Fruit fly (Drosophila melanogaster) whole organism, embryonic: ENCODE measurements around the gene Cpr78Cb.

Source experiments
- Bdp1 ChIP-seq: fragments of 200-800 bp; sonication (Bioruptor generic); optimal IDR thresholded peaks from 3 replicates; lab custom pipeline; 2016; ENCODE audit warnings: missing biosample characterization, missing genetic modification characterization
- Bgb ChIP-seq: fragments of 200-800 bp; sonication (Bioruptor generic); IDR thresholded peaks from 2 replicates; pipeline ENCODE4 v1.3.6; 2022; ENCODE audit warnings: missing biosample characterization, missing genetic modification characterization; ENCODE audit not compliant: partially characterized antibody
- CG10462 ChIP-seq: fragments of 200-800 bp; sonication (Bioruptor generic); optimal IDR thresholded peaks from 2 replicates; lab custom pipeline; 2016; ENCODE audit warnings: missing biosample characterization, missing genetic modification characterization
- CG10959 ChIP-seq: fragments of 200-800 bp; sonication (Bioruptor generic); IDR thresholded peaks from 2 replicates; pipeline ENCODE4 v1.3.6; 2022; ENCODE audit warnings: missing biosample characterization, missing genetic modification characterization
- CG11085 ChIP-seq: fragments of 200-800 bp; sonication (Bioruptor generic); IDR thresholded peaks from 2 replicates; pipeline ENCODE4 v1.3.6; 2022; ENCODE audit warnings: missing biosample characterization, missing genetic modification characterization
- CG11093 ChIP-seq: fragments of 200-800 bp; sonication (Bioruptor generic); IDR thresholded peaks from 3 replicates; pipeline ENCODE4 v1.3.6; 2022; ENCODE audit warnings: missing biosample characterization, missing genetic modification characterization
- CG12104 ChIP-seq: fragments of 200-800 bp; sonication (Bioruptor generic); optimal IDR thresholded peaks from 3 replicates; lab custom pipeline; 2016; ENCODE audit warnings: missing biosample characterization, missing genetic modification characterization
- CG12942 ChIP-seq: fragments of 200-800 bp; sonication (Bioruptor generic); optimal IDR thresholded peaks from 3 replicates; lab custom pipeline; 2016; ENCODE audit warnings: missing biosample characterization, missing genetic modification characterization
- CG15011 ChIP-seq: fragments of 200-800 bp; sonication (Bioruptor generic); optimal IDR thresholded peaks from 3 replicates; lab custom pipeline; 2018; ENCODE audit warnings: missing biosample characterization, mild to moderate bottlenecking, missing genetic modification characterization
- CG17612 ChIP-seq: fragments of 200-800 bp; sonication (Bioruptor generic); IDR thresholded peaks from 2 replicates; pipeline ENCODE4 v1.3.6; 2022; ENCODE audit warnings: missing biosample characterization, missing genetic modification characterization
- CG1832 ChIP-seq: fragments of 200-800 bp; sonication (Bioruptor generic); optimal IDR thresholded peaks from 2 replicates; lab custom pipeline; 2017; ENCODE audit warnings: missing biosample characterization, mild to moderate bottlenecking, missing genetic modification characterization, inconsistent platforms
- CG2116 ChIP-seq: fragments of 200-800 bp; sonication (Bioruptor generic); optimal IDR thresholded peaks from 3 replicates; lab custom pipeline; 2018; ENCODE audit warnings: missing biosample characterization, mild to moderate bottlenecking, missing genetic modification characterization
- CG2889 ChIP-seq: fragments of 200-800 bp; sonication (Bioruptor generic); IDR thresholded peaks from 3 replicates; pipeline ENCODE4 v1.3.6; 2022; ENCODE audit warnings: missing biosample characterization, missing genetic modification characterization
- CG32772 ChIP-seq: fragments of 200-800 bp; sonication (Bioruptor generic); IDR thresholded peaks from 2 replicates; pipeline ENCODE4 v1.3.6; 2022; ENCODE audit warnings: missing biosample characterization, missing genetic modification characterization
- CG33213 ChIP-seq: fragments of 200-800 bp; sonication (Bioruptor generic); optimal IDR thresholded peaks from 3 replicates; lab custom pipeline; 2016; ENCODE audit warnings: missing biosample characterization, missing genetic modification characterization
- CG33557 ChIP-seq: fragments of 200-800 bp; sonication (Bioruptor generic); optimal IDR thresholded peaks from 2 replicates; lab custom pipeline; 2019; ENCODE audit warnings: missing biosample characterization, mild to moderate bottlenecking, missing genetic modification characterization, moderate library complexity
- CG34224 ChIP-seq: fragments of 200-800 bp; sonication (Bioruptor generic); IDR thresholded peaks from 3 replicates; pipeline ENCODE4 v1.3.6; 2022; ENCODE audit warnings: missing biosample characterization, missing genetic modification characterization; ENCODE audit not compliant: partially characterized antibody
- CG34376 ChIP-seq: fragments of 200-800 bp; sonication (Bioruptor generic); optimal IDR thresholded peaks from 2 replicates; lab custom pipeline; 2018; ENCODE audit warnings: missing biosample characterization, mild to moderate bottlenecking, missing genetic modification characterization
- CG34422 ChIP-seq: fragments of 200-800 bp; sonication (Bioruptor generic); IDR thresholded peaks from 3 replicates; pipeline ENCODE4 v1.3.6; 2022; ENCODE audit warnings: missing biosample characterization, missing genetic modification characterization
- CG43689 ChIP-seq: fragments of 200-800 bp; sonication (Bioruptor generic); IDR thresholded peaks from 2 replicates; pipeline ENCODE4 v1.3.6; 2022; ENCODE audit warnings: missing biosample characterization, missing genetic modification characterization
- CG4707 ChIP-seq: fragments of 200-800 bp; sonication (Bioruptor generic); optimal IDR thresholded peaks from 2 replicates; lab custom pipeline; 2018; ENCODE audit warnings: missing biosample characterization, mild to moderate bottlenecking, missing genetic modification characterization, moderate library complexity
- CG6272 ChIP-seq: fragments of 200-800 bp; sonication (Bioruptor generic); IDR thresholded peaks from 2 replicates; pipeline ENCODE4 v1.3.6; 2022; ENCODE audit warnings: missing biosample characterization, missing genetic modification characterization
- CG6813 ChIP-seq: fragments of 200-800 bp; sonication (Bioruptor generic); optimal IDR thresholded peaks from 2 replicates; lab custom pipeline; 2017; ENCODE audit warnings: missing biosample characterization, missing genetic modification characterization, mild to moderate bottlenecking, moderate library complexity, missing genetic modification reagents
- CG7357 ChIP-seq: fragments of 200-800 bp; sonication (Bioruptor generic); IDR thresholded peaks from 3 replicates; pipeline ENCODE4 v1.3.6; 2022; ENCODE audit warnings: missing biosample characterization, missing genetic modification characterization
- CG8089 ChIP-seq: fragments of 200-800 bp; sonication (Bioruptor generic); optimal IDR thresholded peaks from 3 replicates; lab custom pipeline; 2016; ENCODE audit warnings: missing biosample characterization, missing genetic modification characterization
- CG9609 ChIP-seq: fragments of 200-800 bp; sonication (Bioruptor generic); optimal IDR thresholded peaks from 3 replicates; lab custom pipeline; 2016; ENCODE audit warnings: missing biosample characterization, missing genetic modification characterization
- CHES-1-like ChIP-seq: fragments of 200-800 bp; sonication (Bioruptor generic); optimal IDR thresholded peaks from 2 replicates; lab custom pipeline; 2016; ENCODE audit warnings: missing biosample characterization, missing genetic modification characterization
- Doc3 ChIP-seq: fragments of 200-800 bp; sonication (Bioruptor generic); IDR thresholded peaks from 3 replicates; pipeline ENCODE4 v1.3.6; 2022; ENCODE audit warnings: missing biosample characterization, missing genetic modification characterization; ENCODE audit not compliant: partially characterized antibody
- Ets97D ChIP-seq: fragments of 200-800 bp; sonication (Bioruptor generic); optimal IDR thresholded peaks from 3 replicates; lab custom pipeline; 2016; ENCODE audit warnings: missing biosample characterization, missing genetic modification characterization
- Fer3 ChIP-seq: fragments of 200-800 bp; sonication (Bioruptor generic); optimal IDR thresholded peaks from 2 replicates; lab custom pipeline; 2018; ENCODE audit warnings: missing biosample characterization, mild to moderate bottlenecking, missing genetic modification characterization, moderate library complexity
- H2.0 ChIP-seq: fragments of 200-800 bp; sonication (Bioruptor generic); IDR thresholded peaks from 2 replicates; pipeline ENCODE4 v1.3.6; 2022; ENCODE audit warnings: missing biosample characterization, missing genetic modification characterization
- Hr3 ChIP-seq: fragments of 200-800 bp; sonication (Bioruptor generic); optimal IDR thresholded peaks from 3 replicates; lab custom pipeline; 2016; ENCODE audit warnings: missing biosample characterization, missing genetic modification characterization
- Lim3 ChIP-seq: fragments of 200-800 bp; sonication (Bioruptor generic); IDR thresholded peaks from 2 replicates; pipeline ENCODE4 v1.3.6; 2022; ENCODE audit warnings: missing biosample characterization, missing genetic modification characterization
- Nf-YC ChIP-seq: fragments of 200-800 bp; optimal IDR thresholded peaks from 3 replicates; lab custom pipeline; 2019; ENCODE audit warnings: missing biosample characterization, mild to moderate bottlenecking, missing genetic modification characterization, moderate library complexity
- Rx ChIP-seq: fragments of 200-800 bp; sonication (Bioruptor generic); IDR thresholded peaks from 2 replicates; pipeline ENCODE4 v1.3.6; 2022; ENCODE audit warnings: missing biosample characterization, missing genetic modification characterization
- Six4 ChIP-seq: fragments of 200-800 bp; sonication (Bioruptor generic); optimal IDR thresholded peaks from 2 replicates; lab custom pipeline; 2016; ENCODE audit warnings: missing biosample characterization, missing genetic modification characterization
- aop ChIP-seq: fragments of 200-800 bp; sonication (Bioruptor generic); IDR thresholded peaks from 2 replicates; pipeline ENCODE4 v1.3.6; 2022; ENCODE audit warnings: missing biosample characterization, missing genetic modification characterization
- bowl ChIP-seq: fragments of 200-800 bp; sonication (Bioruptor generic); IDR thresholded peaks from 2 replicates; pipeline ENCODE4 v1.3.6; 2022; ENCODE audit warnings: missing biosample characterization, missing genetic modification characterization
- dysf ChIP-seq: fragments of 200-800 bp; sonication (Bioruptor generic); IDR thresholded peaks from 3 replicates; pipeline ENCODE4 v1.3.6; 2022; ENCODE audit warnings: missing biosample characterization, missing genetic modification characterization
- ftz-f1 ChIP-seq: fragments of 200-800 bp; sonication (Bioruptor generic); optimal IDR thresholded peaks from 2 replicates; lab custom pipeline; 2016; ENCODE audit warnings: missing biosample characterization, missing genetic modification characterization
- grn ChIP-seq: fragments of 200-800 bp; sonication (Bioruptor generic); optimal IDR thresholded peaks from 3 replicates; lab custom pipeline; 2017; ENCODE audit warnings: missing biosample characterization, missing genetic modification characterization
- gro ChIP-seq: fragments of 200-800 bp; sonication (Bioruptor generic); optimal IDR thresholded peaks from 2 replicates; lab custom pipeline; 2016; ENCODE audit warnings: missing biosample characterization, missing genetic modification characterization
- kni ChIP-seq: fragments of 200-800 bp; sonication (Bioruptor generic); optimal IDR thresholded peaks from 3 replicates; lab custom pipeline; 2017; ENCODE audit warnings: mild to moderate bottlenecking, missing biosample characterization, missing genetic modification reagents, missing genetic modification characterization
- luna ChIP-seq: fragments of 200-800 bp; sonication (Bioruptor generic); optimal IDR thresholded peaks from 2 replicates; lab custom pipeline; 2016; ENCODE audit warnings: missing biosample characterization, missing genetic modification characterization
- nau ChIP-seq: fragments of 200-800 bp; sonication (Bioruptor generic); optimal IDR thresholded peaks from 3 replicates; lab custom pipeline; 2017; ENCODE audit warnings: missing biosample characterization, mild to moderate bottlenecking, missing genetic modification characterization, missing genetic modification reagents
- pan ChIP-seq, 4 experiments: fragments of >200 bp in 3 of 4; fragments of 200-800 bp in 1 of 4; sonication (Bioruptor generic) in 1 of 4; optimal IDR thresholded peaks in 3 of 4; IDR thresholded peaks in 1 of 4; 2 replicates each; pipeline versions ENCODE4 v1.3.6 to Lab custom; 2017 to 2022; ENCODE audit warnings: missing biosample characterization in 2 of 4, missing genetic modification characterization in 2 of 4, mixed read lengths in 1 of 4
- tin ChIP-seq: fragments of 200-800 bp; sonication (Bioruptor generic); optimal IDR thresholded peaks from 3 replicates; lab custom pipeline; 2016; ENCODE audit warnings: missing biosample characterization, missing genetic modification characterization
- vfl ChIP-seq: fragments of 200-800 bp; sonication (Bioruptor generic); optimal IDR thresholded peaks from 2 replicates; lab custom pipeline; 2016; ENCODE audit warnings: missing biosample characterization, missing genetic modification characterization
- vnd ChIP-seq: fragments of 200-800 bp; sonication (Bioruptor generic); IDR thresholded peaks from 3 replicates; pipeline ENCODE4 v1.3.6; 2022; ENCODE audit warnings: missing biosample characterization, missing genetic modification characterization; ENCODE audit not compliant: partially characterized antibody
- z ChIP-seq: fragments of 200-800 bp; sonication (Bioruptor generic); IDR thresholded peaks from 3 replicates; pipeline ENCODE4 v1.3.6; 2022; ENCODE audit warnings: missing biosample characterization, missing genetic modification characterization
- zfh2 ChIP-seq: fragments of 200-800 bp; sonication (Bioruptor generic); optimal IDR thresholded peaks from 2 replicates; lab custom pipeline; 2016; ENCODE audit warnings: missing biosample characterization, missing genetic modification characterization

The Cpr78Cb gene

DNA sequence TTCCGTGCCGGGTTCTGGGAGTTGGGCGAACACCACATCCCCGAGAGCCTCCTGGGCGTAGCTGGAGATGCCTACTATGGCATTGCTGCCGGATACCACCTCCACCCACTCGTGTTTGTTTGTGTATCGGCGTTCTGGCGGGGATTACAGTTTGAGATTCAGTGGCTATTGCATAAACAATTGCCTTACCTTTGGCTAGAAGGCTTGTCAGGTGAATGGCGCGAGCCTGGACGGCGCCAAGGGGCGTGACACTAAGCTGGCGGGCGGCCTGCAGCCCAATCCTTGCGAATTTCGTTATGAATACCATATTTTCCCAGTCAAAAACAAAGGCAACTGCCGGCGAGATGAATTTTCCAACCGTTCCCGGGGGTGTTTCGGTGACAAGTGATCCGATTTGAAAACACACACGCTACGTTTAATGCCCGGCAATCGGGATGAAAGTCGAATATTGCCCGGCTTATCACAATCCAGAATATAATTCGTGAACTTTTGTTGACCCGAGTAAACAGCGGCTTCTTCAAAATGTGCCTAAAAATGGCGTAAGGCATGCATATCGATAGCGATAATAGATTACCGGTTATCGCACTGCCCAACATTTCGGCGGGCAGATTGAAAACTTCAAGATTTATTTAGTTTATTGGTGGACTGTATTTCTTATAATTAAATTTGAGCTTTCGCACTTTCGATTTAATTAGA, 13.1 kb upstream of the Cpr78Cb start, which contains the start of gene ppl (continued):
- TF ChIP-seq vfl (GFP tag; lab: Kevin White, UChicago): no peak
- no peak for TF ChIP-seq CG7357 (GFP tag; lab: Robert Waterston, UW)
- no peak for TF ChIP-seq aop (GFP tag; lab: Robert Waterston, UW)
- TF ChIP-seq CG11093 (GFP tag; lab: Robert Waterston, UW): no peak
- TF ChIP-seq CG17612 (GFP tag; lab: Robert Waterston, UW): no peak
- no peak for TF ChIP-seq CG2889 (GFP tag; lab: Robert Waterston, UW)
- no peak for TF ChIP-seq Lim3 (GFP tag; lab: Robert Waterston, UW)
- no peak for TF ChIP-seq CG10959 (GFP tag; lab: Robert Waterston, UW)
- TF ChIP-seq Fer3: no peak
- no peak for TF ChIP-seq CG6813 (GFP tag; lab: Kevin White, UChicago)
- no peak for TF ChIP-seq Hr3
- TF ChIP-seq Rx (GFP tag; lab: Robert Waterston, UW): no peak
- TF ChIP-seq CG6272 (GFP tag; lab: Robert Waterston, UW): no peak
- TF ChIP-seq tin (GFP tag; lab: Kevin White, UChicago): no peak
- no peak for TF ChIP-seq CG1832 (GFP tag; lab: Kevin White, UChicago)
- TF ChIP-seq CG10462 (GFP tag; lab: Kevin White, UChicago): no peak
- TF ChIP-seq CG12104 (GFP tag; lab: Kevin White, UChicago): no peak
- no peak for TF ChIP-seq dysf (GFP tag; lab: Robert Waterston, UW)
- peak; percentile 7 for TF ChIP-seq kni
- no peak for TF ChIP-seq luna (GFP tag; lab: Kevin White, UChicago)
- no peak for TF ChIP-seq CG33213
- 0 out of 3 replicates have a peak, but pooled peaks have one; percentile 20 for TF ChIP-seq z
- TF ChIP-seq CG9609 (GFP tag; lab: Kevin White, UChicago): no peak
- TF ChIP-seq CHES-1-like (GFP tag; lab: Kevin White, UChicago): no peak
- TF ChIP-seq H2.0 (GFP tag; lab: Robert Waterston, UW): no peak
- TF ChIP-seq Nf-YC (tag; lab: Kevin White, UChicago): no peak
- TF ChIP-seq CG2116: peak; percentile 71
- no peak for TF ChIP-seq zfh2
- no peak for TF ChIP-seq Ets97D (GFP tag; lab: Kevin White, UChicago)
- TF ChIP-seq bowl: no peak
- TF ChIP-seq gro (GFP tag; lab: Kevin White, UChicago): no peak
- no peak for TF ChIP-seq Bdp1 (GFP tag; lab: Kevin White, UChicago)
- TF ChIP-seq CG34376 (GFP tag; lab: Kevin White, UChicago): peak; percentile 82
- no peak for TF ChIP-seq CG12942
- TF ChIP-seq Six4 (GFP tag; lab: Kevin White, UChicago): no peak
- no peak for TF ChIP-seq ftz-f1
- TF ChIP-seq CG34224: peak; percentile 66
- TF ChIP-seq CG33557 (GFP tag; lab: Kevin White, UChicago): no peak
- no peak for TF ChIP-seq pan (optimal IDR thresholded peaks at IDR 0.05; lab: Kevin White, UChicago)
- no peak for TF ChIP-seq pan (GFP tag; optimal IDR thresholded peaks at IDR 0.05 in 1 of 2, IDR thresholded peaks at IDR 0.05 in 1 of 2)
- TF ChIP-seq nau: no peak
- TF ChIP-seq Bgb (GFP tag; lab: Robert Waterston, UW): peak; percentile 58
- no peak for TF ChIP-seq CG34422 (GFP tag; lab: Robert Waterston, UW)
- TF ChIP-seq CG8089: no peak
- no peak for TF ChIP-seq CG15011 (GFP tag; lab: Kevin White, UChicago)
- no peak for TF ChIP-seq grn (GFP tag; lab: Kevin White, UChicago)
- TF ChIP-seq Doc3 (GFP tag; lab: Robert Waterston, UW): peak; percentile 48; the same call in 2 of the 3 replicates
- no peak for TF ChIP-seq CG11085 (GFP tag; lab: Robert Waterston, UW)
- TF ChIP-seq vnd (GFP tag; lab: Robert Waterston, UW): peak; percentile 48; the same call in 2 of the 3 replicates
- TF ChIP-seq CG32772 (GFP tag; lab: Robert Waterston, UW): no peak
- TF ChIP-seq CG43689 (GFP tag; lab: Robert Waterston, UW): no peak
- no peak for TF ChIP-seq CG4707 (GFP tag; lab: Kevin White, UChicago)
